Worm (Caenorhabditis elegans) whole organism, young adult: Measurements from ENCODE around the gene srx-84.

Experiments used
- B0019.2 ChIP-seq: fragments of 200-800 bp; sonication (Bioruptor generic); conservative IDR thresholded peaks from 2 replicates; pipeline ENCODE4 v1.3.6; 2022; ENCODE audit warnings: missing genetic modification reagents, missing genetic modification characterization, missing compliant biosample characterization
- D2030.7 ChIP-seq: fragments of 200-800 bp; sonication (Bioruptor generic); IDR thresholded peaks from 2 replicates; pipeline ENCODE4 v1.3.6; 2022; ENCODE audit warnings: missing genetic modification reagents, missing genetic modification characterization, missing compliant biosample characterization
- F33H1.4 ChIP-seq: fragments of 200-800 bp; sonication (Bioruptor generic); IDR thresholded peaks from 2 replicates; pipeline ENCODE4 v1.3.6; 2022; ENCODE audit warnings: missing genetic modification reagents, missing genetic modification characterization, missing compliant biosample characterization
- Y53G8AR.9 ChIP-seq: fragments of 200-800 bp; sonication (Bioruptor generic); conservative IDR thresholded peaks from 2 replicates; pipeline ENCODE4 v1.3.6; 2022; ENCODE audit warnings: missing genetic modification reagents, missing genetic modification characterization, missing compliant biosample characterization
- Y56A3A.18 ChIP-seq: fragments of 200-800 bp; sonication (Bioruptor generic); IDR thresholded peaks from 2 replicates; pipeline ENCODE4 v1.3.6; 2022; ENCODE audit warnings: missing genetic modification reagents, missing genetic modification characterization, missing compliant biosample characterization
- Y95B8A.8 ChIP-seq: fragments of 200-800 bp; sonication (Bioruptor generic); IDR thresholded peaks from 2 replicates; pipeline ENCODE4 v1.3.6; 2022; ENCODE audit warnings: missing genetic modification reagents, missing genetic modification characterization, missing compliant biosample characterization
- aptf-3 ChIP-seq: fragments of 200-800 bp; sonication (Bioruptor generic); IDR thresholded peaks from 2 replicates; pipeline ENCODE4 v1.3.6; 2022; ENCODE audit warnings: missing genetic modification characterization, missing compliant biosample characterization
- athp-1 ChIP-seq: sonication (generic microtip); optimal IDR thresholded peaks from 2 replicates; lab custom pipeline; 2017; ENCODE audit warnings: mild to moderate bottlenecking, missing genetic modification characterization, missing compliant biosample characterization
- attf-5 ChIP-seq: fragments of 200-800 bp; sonication (Bioruptor generic); optimal IDR thresholded peaks from 2 replicates; lab custom pipeline; 2018; ENCODE audit warnings: mild to moderate bottlenecking, missing genetic modification characterization, missing compliant biosample characterization
- attf-6 ChIP-seq: fragments of 200-800 bp; sonication (Bioruptor generic); IDR thresholded peaks from 2 replicates; pipeline ENCODE4 v1.3.6; 2022; ENCODE audit warnings: missing genetic modification reagents, missing genetic modification characterization, missing compliant biosample characterization
- bed-2 ChIP-seq: fragments of 200-800 bp; sonication (Bioruptor generic); IDR thresholded peaks from 2 replicates; pipeline ENCODE4 v1.3.6; 2022; ENCODE audit warnings: missing genetic modification reagents, missing genetic modification characterization, missing compliant biosample characterization
- cebp-1 ChIP-seq, 2 experiments: fragments of 200-800 bp in 1 of 2; sonication (Bioruptor generic) in 1 of 2; sonication (generic microtip) in 1 of 2; IDR thresholded peaks in 1 of 2; optimal IDR thresholded peaks in 1 of 2; 2 replicates each; pipeline versions ENCODE4 v1.3.6 to Lab custom; 2017 to 2022; ENCODE audit warnings: missing compliant biosample characterization in 2 of 2, missing genetic modification characterization in 2 of 2, mild to moderate bottlenecking in 1 of 2, missing genetic modification reagents in 1 of 2, moderate library complexity in 1 of 2
- ceh-91 ChIP-seq: fragments of 200-800 bp; sonication (Bioruptor generic); IDR thresholded peaks from 2 replicates; pipeline ENCODE4 v1.3.6; 2022; ENCODE audit warnings: missing genetic modification reagents, missing genetic modification characterization, missing compliant biosample characterization
- die-1 ChIP-seq: sonication (generic microtip); optimal IDR thresholded peaks from 2 replicates; lab custom pipeline; 2016; ENCODE audit warnings: missing genotype, mild to moderate bottlenecking, missing genetic modification characterization, missing compliant biosample characterization
- dox-1 ChIP-seq: fragments of 200-800 bp; sonication (Bioruptor generic); IDR thresholded peaks from 2 replicates; pipeline ENCODE4 v1.3.6; 2022; ENCODE audit warnings: missing genetic modification reagents, missing genetic modification characterization, missing compliant biosample characterization
- dpl-1 ChIP-seq: fragments of 150-350 bp; optimal IDR thresholded peaks from 2 replicates; lab custom pipeline; 2014; ENCODE audit warnings: missing biosample characterization, missing genetic modification reagents, missing genetic modification characterization
- efl-1 ChIP-seq: fragments of 150-350 bp; optimal IDR thresholded peaks from 2 replicates; lab custom pipeline; 2014; ENCODE audit warnings: missing biosample characterization, missing genetic modification reagents, missing genetic modification characterization
- egl-18 ChIP-seq: fragments of 200-800 bp; sonication (Bioruptor generic); IDR thresholded peaks from 2 replicates; pipeline ENCODE4 v1.3.6; 2022; ENCODE audit warnings: missing genetic modification reagents, missing genetic modification characterization, missing compliant biosample characterization
- egl-44 ChIP-seq: fragments of 200-800 bp; sonication (Bioruptor generic); IDR thresholded peaks from 2 replicates; pipeline ENCODE4 v1.3.6; 2022; ENCODE audit warnings: missing genetic modification reagents, missing genetic modification characterization, missing compliant biosample characterization
- egrh-3 ChIP-seq: fragments of 200-800 bp; sonication (Bioruptor generic); IDR thresholded peaks from 2 replicates; pipeline ENCODE4 v1.3.6; 2022; ENCODE audit warnings: missing genetic modification reagents, missing genetic modification characterization, missing compliant biosample characterization
- ekl-4 ChIP-seq: fragments of 200-800 bp; sonication (Bioruptor generic); IDR thresholded peaks from 2 replicates; pipeline ENCODE4 v1.3.6; 2022; ENCODE audit warnings: missing genetic modification reagents, missing genetic modification characterization, missing compliant biosample characterization
- him-1 ChIP-seq: sonication (generic microtip); optimal IDR thresholded peaks from 2 replicates; lab custom pipeline; 2016; ENCODE audit warnings: missing genotype, missing genetic modification reagents, missing genetic modification characterization, missing compliant biosample characterization
- hmg-1.2 ChIP-seq: fragments of 200-800 bp; sonication (Bioruptor generic); IDR thresholded peaks from 2 replicates; pipeline ENCODE4 v1.3.6; 2022; ENCODE audit warnings: missing genetic modification reagents, missing genetic modification characterization, missing compliant biosample characterization
- hrde-1 ChIP-seq: sonication (generic microtip); optimal IDR thresholded peaks from 2 replicates; lab custom pipeline; 2016; ENCODE audit warnings: missing genetic modification characterization, mild to moderate bottlenecking, missing compliant biosample characterization, moderate library complexity, missing genotype, missing genetic modification reagents, borderline replicate concordance
- lin-35 ChIP-seq, 3 experiments: fragments of 150-350 bp in 2 of 3; sonication (generic microtip) in 1 of 3; optimal IDR thresholded peaks; 2 replicates each; lab custom pipeline; 2014 to 2018; ENCODE audit warnings: missing biosample characterization in 3 of 3, missing genetic modification characterization in 3 of 3, missing genetic modification reagents in 3 of 3
- lin-54 ChIP-seq: fragments of 200-800 bp; sonication (Bioruptor generic); optimal IDR thresholded peaks from 2 replicates; lab custom pipeline; 2018; ENCODE audit warnings: mild to moderate bottlenecking, missing genetic modification characterization, missing compliant biosample characterization
- lir-1 ChIP-seq: fragments of 200-800 bp; sonication (Bioruptor generic); conservative IDR thresholded peaks from 2 replicates; pipeline ENCODE4 v1.3.6; 2022; ENCODE audit warnings: missing genetic modification reagents, missing genetic modification characterization, missing compliant biosample characterization
- lsl-1 ChIP-seq: fragments of 200-800 bp; sonication (Bioruptor generic); optimal IDR thresholded peaks from 2 replicates; lab custom pipeline; 2018; ENCODE audit warnings: mild to moderate bottlenecking, missing genetic modification characterization, moderate library complexity, missing compliant biosample characterization
- madf-6 ChIP-seq: fragments of 200-800 bp; sonication (Bioruptor generic); IDR thresholded peaks from 2 replicates; pipeline ENCODE4 v1.3.6; 2022; ENCODE audit warnings: missing genetic modification reagents, missing genetic modification characterization, missing compliant biosample characterization
- madf-8 ChIP-seq: fragments of 200-800 bp; sonication (Bioruptor generic); conservative IDR thresholded peaks from 2 replicates; pipeline ENCODE4 v1.3.6; 2022; ENCODE audit warnings: missing genetic modification reagents, missing genetic modification characterization, missing compliant biosample characterization
- nfya-1 ChIP-seq: sonication (generic microtip); optimal IDR thresholded peaks from 2 replicates; lab custom pipeline; 2017; ENCODE audit warnings: antibody characterized with exemption, missing compliant biosample characterization, missing genetic modification characterization, borderline replicate concordance; ENCODE audit not compliant: insufficient read depth
- nhr-27 ChIP-seq: fragments of 200-800 bp; sonication (Bioruptor generic); optimal IDR thresholded peaks from 2 replicates; lab custom pipeline; 2018; ENCODE audit warnings: mild to moderate bottlenecking, missing genetic modification characterization, moderate library complexity, missing compliant biosample characterization
- nhr-80 ChIP-seq: sonication (generic microtip); optimal IDR thresholded peaks from 2 replicates; lab custom pipeline; 2016; ENCODE audit warnings: missing genetic modification characterization, missing compliant biosample characterization
- repo-1 ChIP-seq: sonication (generic microtip); optimal IDR thresholded peaks from 2 replicates; lab custom pipeline; 2017; ENCODE audit warnings: mild to moderate bottlenecking, missing genetic modification characterization, missing compliant biosample characterization
- sea-2 ChIP-seq: fragments of 200-800 bp; sonication (Bioruptor generic); IDR thresholded peaks from 2 replicates; pipeline ENCODE4 v1.3.6; 2022; ENCODE audit warnings: missing genetic modification characterization, missing compliant biosample characterization
- snpc-3.4 ChIP-seq: sonication (generic microtip); optimal IDR thresholded peaks from 2 replicates; lab custom pipeline; 2017; ENCODE audit warnings: missing genetic modification characterization, mild to moderate bottlenecking, missing compliant biosample characterization, antibody characterized with exemption, moderate library complexity, missing genotype, missing genetic modification reagents
- snpc-4 ChIP-seq, 5 experiments: fragments of 150-350 bp in 1 of 5; sonication (generic microtip) in 4 of 5; optimal IDR thresholded peaks; 2 replicates each; lab custom pipeline; 2014 to 2018; ENCODE audit warnings: missing genetic modification characterization in 5 of 5, missing biosample characterization in 3 of 5, antibody characterized with exemption in 2 of 5, mild to moderate bottlenecking in 2 of 5, missing compliant biosample characterization in 2 of 5, missing genotype in 2 of 5, moderate library complexity in 2 of 5, missing genetic modification reagents in 1 of 5
- xnd-1 ChIP-seq: sonication (generic microtip); optimal IDR thresholded peaks from 2 replicates; lab custom pipeline; 2016; ENCODE audit warnings: missing genotype, missing genetic modification reagents, missing genetic modification characterization, missing compliant biosample characterization
- zfh-2 ChIP-seq: fragments of 200-800 bp; sonication (Bioruptor generic); conservative IDR thresholded peaks from 2 replicates; pipeline ENCODE4 v1.3.6; 2022; ENCODE audit warnings: missing genetic modification reagents, missing genetic modification characterization, missing compliant biosample characterization
- zim-3 ChIP-seq: sonication (generic microtip); optimal IDR thresholded peaks from 2 replicates; lab custom pipeline; 2017; ENCODE audit warnings: mild to moderate bottlenecking, missing genetic modification characterization, moderate library complexity, missing compliant biosample characterization
- ztf-18 ChIP-seq: sonication (generic microtip); optimal IDR thresholded peaks from 2 replicates; lab custom pipeline; 2016; ENCODE audit warnings: missing genotype, mild to moderate bottlenecking, missing genetic modification characterization, missing compliant biosample characterization
- ztf-25 ChIP-seq: fragments of 200-800 bp; sonication (Bioruptor generic); IDR thresholded peaks from 2 replicates; pipeline ENCODE4 v1.3.6; 2022; ENCODE audit warnings: missing genetic modification reagents, missing genetic modification characterization, missing compliant biosample characterization
- ztf-3 ChIP-seq: fragments of 200-800 bp; sonication (Bioruptor generic); optimal IDR thresholded peaks from 2 replicates; lab custom pipeline; 2018; ENCODE audit warnings: mild to moderate bottlenecking, missing genetic modification characterization, missing compliant biosample characterization

srx-84 gene

DNA sequence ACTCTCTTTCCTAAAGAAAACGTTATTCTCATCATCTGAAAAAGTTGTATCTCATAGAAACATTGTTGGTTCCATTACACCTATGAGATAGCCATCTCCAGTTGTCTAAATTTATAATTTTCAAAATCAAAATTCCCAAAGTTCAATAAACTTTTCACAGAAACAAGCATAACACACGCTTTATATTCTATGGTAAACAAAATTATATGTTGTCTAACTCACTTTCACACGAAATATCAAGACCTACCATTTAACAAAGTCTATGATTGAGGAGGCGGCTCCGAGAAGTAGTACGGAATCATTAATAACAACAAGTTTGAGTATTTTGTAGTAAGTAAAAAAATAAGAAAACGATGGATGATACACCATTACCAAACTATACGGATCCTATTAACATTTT lies at the start of gene srx-84:
Gene srx-84, plus strand, starts transcription at position 301 of the 400 bp plus-strand sequence.
- TF ChIP-seq die-1 (no peak), egl-44 (GFP tag; lab: Robert Waterston, UW) (no peak), egl-18 (GFP tag; lab: Robert Waterston, UW) (no peak), him-1 (no peak), F33H1.4 (GFP tag; lab: Robert Waterston, UW) (no peak), Y53G8AR.9 (GFP tag; lab: Robert Waterston, UW) (no peak), ztf-3 (GFP tag; lab: Kevin White, UChicago) (no peak)

DNA sequence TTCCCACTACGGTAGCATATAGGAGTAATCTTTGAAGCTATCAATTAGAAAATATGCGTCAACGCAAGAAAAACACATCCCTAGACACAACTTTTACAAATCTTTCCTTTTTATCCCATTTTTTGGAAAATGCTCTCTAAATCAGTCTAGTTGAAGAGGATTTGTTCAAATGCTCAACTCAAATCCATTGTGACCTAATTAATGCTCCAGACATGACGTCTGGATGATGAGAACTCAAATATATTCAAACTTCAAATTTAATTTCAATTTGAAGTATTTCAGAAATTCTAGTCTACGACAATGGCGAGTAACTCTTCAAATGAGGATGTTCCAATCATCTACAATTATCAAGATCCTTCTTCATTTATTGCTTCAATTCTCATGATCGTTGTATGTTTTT lies 46.5 kb upstream of the srx-84 start, which contains the start of gene srx-85:
Gene srx-85, plus strand, starts transcription at position 301 of the 400 bp plus-strand sequence.
- TF ChIP-seq zim-3 (tag; lab: Kevin White, UChicago) (no peak), ztf-3 (GFP tag; lab: Kevin White, UChicago) (no peak), B0019.2 (GFP tag; lab: Robert Waterston, UW) (no peak), lir-1 (GFP tag; lab: Robert Waterston, UW) (no peak)
- TF ChIP-seq, all 124 proteins: peak for 0

DNA sequence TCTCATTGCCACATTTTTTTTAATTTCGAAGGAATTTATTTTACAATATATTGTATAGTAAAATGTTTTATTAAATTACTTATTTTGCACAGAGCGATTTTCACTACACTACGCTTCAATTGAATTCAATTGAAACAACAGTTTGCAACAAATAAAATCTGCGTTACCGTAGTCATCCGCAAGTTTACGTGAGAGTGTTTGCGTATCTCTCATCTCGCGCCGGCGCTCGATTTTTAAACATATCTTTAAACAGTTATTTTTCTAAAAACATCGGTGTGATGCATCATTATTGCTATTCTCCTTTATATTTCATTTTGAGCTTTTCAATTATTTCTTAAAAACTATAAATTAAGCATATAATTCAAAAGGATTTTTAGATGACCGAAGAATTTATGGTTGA lies 44.6 kb upstream of the srx-84 start, which contains the start of gene duo-1:
Gene duo-1, plus strand, starts transcription at position 371 of the 400 bp plus-strand sequence.
- TF ChIP-seq nhr-80, result no peak
- TF ChIP-seq hrde-1, result no peak
- TF ChIP-seq nhr-27 (tag; lab: Kevin White, UChicago), result no peak
- TF ChIP-seq efl-1 (GFP tag; lab: Kevin White, UChicago), result peak; percentile 95
- TF ChIP-seq madf-8 (GFP tag; lab: Robert Waterston, UW), result peak; percentile 88
- peak; percentile 57 for TF ChIP-seq lin-54 (GFP tag; lab: Kevin White, UChicago)
- TF ChIP-seq lin-35 (GFP tag; optimal IDR thresholded peaks at IDR 0.05; lab: Kevin White, UChicago), result peak in 1 of 3 experiments; percentile 41
- TF ChIP-seq dox-1 (GFP tag; lab: Robert Waterston, UW), result peak; percentile 55
- TF ChIP-seq madf-6 (GFP tag; lab: Robert Waterston, UW), result peak; percentile 95
- TF ChIP-seq attf-5 (GFP tag; lab: Kevin White, UChicago), result no peak
- peak; percentile 28; the same call in 1 of the 2 replicates for TF ChIP-seq hmg-1.2 (GFP tag; lab: Robert Waterston, UW)
- TF ChIP-seq repo-1 (tag; lab: Kevin White, UChicago), result no peak
- peak; percentile 80 for TF ChIP-seq lsl-1 (GFP tag; lab: Kevin White, UChicago)
- peak; percentile 86 for TF ChIP-seq xnd-1 (tag; lab: Kevin White, UChicago)
- no peak for TF ChIP-seq Y95B8A.8
- TF ChIP-seq snpc-3.4 (tag; lab: Kevin White, UChicago), result peak; percentile 49
- TF ChIP-seq ztf-3 (GFP tag; lab: Kevin White, UChicago), result no peak
- peak; percentile 79 for TF ChIP-seq ceh-91 (GFP tag; lab: Robert Waterston, UW)
- TF ChIP-seq nfya-1 (tag; lab: Kevin White, UChicago), result no peak
- no peak for TF ChIP-seq cebp-1 (GFP tag; IDR thresholded peaks at IDR 0.05; lab: Robert Waterston, UW)
- no peak for TF ChIP-seq cebp-1 (tag; optimal IDR thresholded peaks at IDR 0.05; lab: Kevin White, UChicago)
- TF ChIP-seq ztf-18 (tag; lab: Kevin White, UChicago), result no peak
- no peak for TF ChIP-seq ztf-25
- TF ChIP-seq zfh-2 (GFP tag; lab: Robert Waterston, UW), result no peak
- TF ChIP-seq athp-1 (tag; lab: Kevin White, UChicago), result no peak
- TF ChIP-seq ekl-4 (GFP tag; lab: Robert Waterston, UW), result 0 out of 2 replicates have a peak, but pooled peaks have one; percentile 51
- TF ChIP-seq dpl-1 (GFP tag; lab: Kevin White, UChicago), result peak; percentile 82
- peak; percentile 64 for TF ChIP-seq D2030.7
- TF ChIP-seq bed-2 (GFP tag; lab: Robert Waterston, UW), result no peak
- peak; percentile 66 for TF ChIP-seq F33H1.4 (GFP tag; lab: Robert Waterston, UW)
- no peak for TF ChIP-seq sea-2 (GFP tag; lab: Robert Waterston, UW)
- no peak for TF ChIP-seq attf-6 (GFP tag; lab: Robert Waterston, UW)
- no peak for TF ChIP-seq egrh-3 (GFP tag; lab: Robert Waterston, UW)
- TF ChIP-seq Y56A3A.18 (GFP tag; lab: Robert Waterston, UW), result no peak
- TF ChIP-seq him-1, result peak; percentile 39
- TF ChIP-seq snpc-4 (GFP tag; optimal IDR thresholded peaks at IDR 0.05; lab: Kevin White, UChicago), result no peak
- TF ChIP-seq snpc-4 (tag; optimal IDR thresholded peaks at IDR 0.05; lab: Kevin White, UChicago), result peak in 1 of 4 experiments; percentile 49
- TF ChIP-seq aptf-3, result no peak
